Fruit fly (Drosophila melanogaster): ENCODE data around the gene CG7201.
A peak's percentile ranks its signal among the peaks of the same experiment; 100 is the strongest.

The CG7201 gene

DNA sequence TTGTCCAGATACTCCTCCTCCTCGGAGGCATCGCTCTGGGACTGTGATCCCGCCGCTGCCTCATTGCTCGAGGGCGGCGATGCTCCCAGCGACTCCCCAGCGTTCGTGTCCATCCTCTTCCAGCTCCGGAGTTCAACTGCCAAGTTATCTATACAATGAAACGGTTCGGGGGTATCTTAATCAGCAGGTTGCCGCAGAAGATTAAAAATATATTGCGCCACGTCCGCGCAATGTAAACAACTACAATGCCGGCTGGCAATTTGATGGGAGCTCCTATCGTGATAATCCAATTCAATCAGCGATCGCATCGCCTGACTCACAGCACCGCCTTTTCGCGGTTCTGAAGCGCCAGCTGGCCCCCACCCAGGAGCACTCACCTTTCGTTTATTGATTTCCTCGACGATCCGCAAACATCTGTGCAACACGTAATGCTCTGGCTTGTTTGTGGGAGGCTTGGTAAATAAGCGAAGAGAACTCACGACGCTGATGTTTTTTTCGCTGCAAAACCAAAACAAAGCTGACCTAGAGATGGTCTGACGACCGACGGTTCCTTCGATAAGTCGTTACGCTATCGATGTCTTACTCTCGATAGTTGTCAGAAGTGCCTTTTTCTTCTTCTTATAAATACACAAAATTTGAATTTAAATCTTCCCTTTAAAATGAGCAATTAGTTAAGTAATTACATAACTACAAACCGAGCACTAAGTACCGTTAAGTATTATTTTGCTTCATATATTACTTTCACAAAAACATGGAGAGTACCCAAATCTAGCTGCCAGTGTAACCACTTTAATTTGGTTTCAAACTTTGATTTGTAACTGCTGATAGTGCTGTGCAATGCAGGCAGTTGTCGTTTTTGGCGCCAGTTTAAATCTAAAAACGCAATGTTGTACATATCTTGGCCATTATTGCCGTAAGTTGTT lies 5.5 kb downstream of the CG7201 start, which contains the start of gene cert (continued):
- TF ChIP-seq Sox102F (GFP tag; optimal IDR thresholded peaks at IDR 0.05), result no peak
- no peak for TF ChIP-seq al (GFP tag; IDR thresholded peaks at IDR 0.05)
- TF ChIP-seq CG1529 (GFP tag; optimal IDR thresholded peaks at IDR 0.05), result no peak
- TF ChIP-seq CG16779 (GFP tag; IDR thresholded peaks at IDR 0.05), result no peak
- TF ChIP-seq CG13424 (tag; optimal IDR thresholded peaks at IDR 0.05), result no peak
- no peak for TF ChIP-seq CG30431 (GFP tag; optimal IDR thresholded peaks at IDR 0.05)
- peak; percentile 37 for TF ChIP-seq CG3995 (GFP tag; optimal IDR thresholded peaks at IDR 0.05)
- no peak for TF ChIP-seq CG17359 (tag; optimal IDR thresholded peaks at IDR 0.05)
- TF ChIP-seq jigr1 (GFP tag; IDR thresholded peaks at IDR 0.05), result no peak
- TF ChIP-seq ci (GFP tag; IDR thresholded peaks at IDR 0.05), result no peak
- TF ChIP-seq zfh1 (GFP tag; IDR thresholded peaks at IDR 0.05), result no peak
- no peak for TF ChIP-seq fru (optimal IDR thresholded peaks at IDR 0.05)
- peak; percentile 90 for TF ChIP-seq Bgb (GFP tag; IDR thresholded peaks at IDR 0.05; ENCODE audit: partially characterized antibody)
- peak; percentile 90 for TF ChIP-seq Opbp (GFP tag; IDR thresholded peaks at IDR 0.05; ENCODE audit: partially characterized antibody)
- TF ChIP-seq CG12299 (tag; optimal IDR thresholded peaks at IDR 0.05), result no peak
- no peak for TF ChIP-seq HLHmδ (GFP tag; optimal IDR thresholded peaks at IDR 0.05)
- peak; percentile 92 for TF ChIP-seq CG10267 (tag; optimal IDR thresholded peaks at IDR 0.05)
- no peak for TF ChIP-seq ems (GFP tag; optimal IDR thresholded peaks at IDR 0.05)
- TF ChIP-seq dimm (GFP tag; IDR thresholded peaks at IDR 0.05), result no peak
- no peak for TF ChIP-seq Fer2 (tag; optimal IDR thresholded peaks at IDR 0.05)
- TF ChIP-seq hth (optimal IDR thresholded peaks at IDR 0.05), result no peak
- TF ChIP-seq CG7839 (tag; optimal IDR thresholded peaks at IDR 0.05), result peak; percentile 16
- TF ChIP-seq CG9932 (GFP tag; IDR thresholded peaks at IDR 0.05), result peak; percentile 53; the same call in 1 of the 2 replicates
- TF ChIP-seq Oaz (GFP tag; IDR thresholded peaks at IDR 0.05), result no peak
- peak; percentile 99 for TF ChIP-seq CG14710 (tag; optimal IDR thresholded peaks at IDR 0.05)
- peak; percentile 81 for TF ChIP-seq Med (GFP tag)
- TF ChIP-seq CG4617 (GFP tag; optimal IDR thresholded peaks at IDR 0.05; ENCODE audit: borderline replicate concordance), result peak; percentile 37
- TF ChIP-seq pzg (GFP tag; optimal IDR thresholded peaks at IDR 0.05), result peak; percentile 81
- TF ChIP-seq pros (GFP tag; optimal IDR thresholded peaks at IDR 0.05), result no peak
- TF ChIP-seq CG17385 (GFP tag; optimal IDR thresholded peaks at IDR 0.05), result peak; percentile 96
- TF ChIP-seq toy (GFP tag; IDR thresholded peaks at IDR 0.05), result no peak
- no peak for TF ChIP-seq CG9437 (GFP tag; optimal IDR thresholded peaks at IDR 0.05)
- no peak for TF ChIP-seq Nf-YA (GFP tag; IDR thresholded peaks at IDR 0.05)
- peak; percentile 93 for TF ChIP-seq BEAF-32 (GFP tag; optimal IDR thresholded peaks at IDR 0.05)
- no peak for TF ChIP-seq CG15479 (GFP tag; optimal IDR thresholded peaks at IDR 0.05)
- TF ChIP-seq ro (GFP tag; IDR thresholded peaks at IDR 0.05), result no peak
- TF ChIP-seq CG17328 (GFP tag; IDR thresholded peaks at IDR 0.05), result no peak
- TF ChIP-seq chn (GFP tag; optimal IDR thresholded peaks at IDR 0.05), result no peak
- TF ChIP-seq wor (GFP tag; IDR thresholded peaks at IDR 0.05), result no peak
- no peak for TF ChIP-seq cato (GFP tag; optimal IDR thresholded peaks at IDR 0.05; ENCODE audit: borderline replicate concordance)
- TF ChIP-seq CG10147 (GFP tag; optimal IDR thresholded peaks at IDR 0.05), result no peak
- no peak for TF ChIP-seq dmrt99B (tag; optimal IDR thresholded peaks at IDR 0.05)
- TF ChIP-seq CG1024 (GFP tag; IDR thresholded peaks at IDR 0.05), result no peak
- no peak for TF ChIP-seq CG1792 (GFP tag; optimal IDR thresholded peaks at IDR 0.05)
- TF ChIP-seq cwo (GFP tag; optimal IDR thresholded peaks at IDR 0.05), result peak; percentile 7
- no peak for TF ChIP-seq CG6254 (GFP tag; optimal IDR thresholded peaks at IDR 0.05)
- peak; percentile 76 for TF ChIP-seq sug (tag; optimal IDR thresholded peaks at IDR 0.05)
- TF ChIP-seq CG13894 (tag; optimal IDR thresholded peaks at IDR 0.05), result no peak
- TF ChIP-seq mld (GFP tag; IDR thresholded peaks at IDR 0.05; ENCODE audit: partially characterized antibody), result peak; percentile 83; the same call in 2 of the 3 replicates

Data from whole organism, embryonic.